Worm (Caenorhabditis elegans): ENCODE data around the gene dhs-6.

Gene dhs-6

DNA sequence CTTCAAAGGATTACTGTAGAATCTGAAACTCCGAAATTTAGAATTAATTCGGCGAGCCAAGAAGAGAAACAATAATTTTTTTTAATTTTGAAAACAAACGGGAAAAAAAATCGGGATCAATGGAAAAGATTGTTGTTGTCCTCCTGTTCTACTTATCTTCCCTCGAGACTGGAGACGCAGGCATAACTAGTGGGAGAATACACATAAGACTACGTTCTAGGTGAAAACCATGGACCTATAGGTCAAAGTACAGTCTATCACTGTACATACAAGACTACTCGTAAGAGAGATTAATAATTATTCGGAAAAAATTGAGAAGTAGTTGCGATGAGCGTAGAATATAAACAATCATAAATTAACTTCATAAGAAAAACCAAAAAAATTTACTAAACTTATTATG, at the start of gene dhs-6:
TSS of gene dhs-6 (minus strand) at position 22 of the 400 bp plus-strand sequence.
- TF ChIP-seq unc-62 (GFP tag; optimal IDR thresholded peaks at IDR 0.05): no peak

DNA sequence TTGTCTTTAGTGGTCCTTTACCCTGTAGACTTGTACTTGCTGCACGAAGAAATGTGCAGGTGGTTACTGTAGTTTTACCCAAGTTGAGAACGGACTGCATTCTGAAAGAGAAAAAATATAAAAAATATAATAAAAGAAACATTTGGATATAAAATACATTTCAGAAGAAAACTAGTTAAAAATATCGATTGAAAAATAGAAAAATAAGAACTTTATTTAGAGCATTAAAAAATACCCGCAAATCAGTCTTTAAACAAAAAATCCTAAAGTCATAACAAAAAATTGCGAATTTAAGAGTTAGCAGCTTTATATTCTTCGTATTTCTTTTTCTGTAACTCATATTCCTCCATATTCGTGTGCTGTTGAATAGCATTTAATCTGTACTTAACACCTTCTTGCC, 49.7 kb upstream of the dhs-6 start, which contains the start of gene C25H3.7:
TSS of gene C25H3.7 (minus strand) at position 101 of the 400 bp plus-strand sequence.
- TF ChIP-seq unc-62 (GFP tag; optimal IDR thresholded peaks at IDR 0.05): no peak

- TF ChIP-seq unc-62 (GFP tag; optimal IDR thresholded peaks at IDR 0.05): no peak
These were observed 48.4 kb upstream of the dhs-6 start for ce11 chrII:5667540-5667939.

DNA sequence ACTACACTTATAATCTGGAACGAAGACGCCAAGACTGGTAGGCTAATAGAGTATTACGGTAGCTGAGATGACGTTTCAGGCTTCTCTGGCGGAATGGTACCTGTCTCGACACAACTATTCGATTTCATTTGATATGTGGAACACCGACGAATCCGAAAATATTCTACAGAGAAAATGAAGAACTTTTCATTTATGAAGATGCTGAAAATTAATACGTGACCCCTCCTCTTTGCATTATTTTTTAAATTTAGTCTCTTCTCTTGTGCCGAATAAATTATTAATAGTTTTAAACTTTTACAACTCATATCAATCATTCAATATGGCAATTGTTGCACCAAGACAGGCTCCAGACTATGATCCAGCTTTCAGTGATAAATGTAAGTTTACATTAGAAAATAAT, 46.9 kb upstream of the dhs-6 start, which contains the start of gene C25H3.16:
TSS of gene C25H3.16 (plus strand) at position 301 of the 400 bp plus-strand sequence.
- TF ChIP-seq unc-62 (GFP tag; optimal IDR thresholded peaks at IDR 0.05): no peak

DNA sequence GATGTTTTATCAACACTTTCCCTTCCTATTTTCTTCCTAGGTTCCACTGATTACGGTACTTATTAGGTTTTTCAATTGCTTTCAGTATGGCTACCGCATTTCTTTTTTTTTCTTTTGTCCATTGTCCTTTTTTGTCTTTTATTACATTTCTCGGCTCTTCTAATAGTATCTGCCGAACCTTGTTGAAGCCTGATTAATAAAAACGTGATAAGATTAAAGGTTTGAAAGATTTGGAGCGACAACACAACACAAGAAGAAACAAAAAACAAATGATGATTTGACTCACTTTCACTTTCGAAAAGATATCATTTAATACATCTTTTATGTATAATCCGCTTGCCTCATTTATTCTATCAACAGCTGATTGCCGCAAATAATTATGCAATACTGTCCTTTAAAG, 45.9 kb upstream of the dhs-6 start, which contains the start of gene C25H3.15:
TSS of gene C25H3.15 (plus strand) at position 301 of the 400 bp plus-strand sequence.
- no peak for TF ChIP-seq unc-62 (GFP tag; optimal IDR thresholded peaks at IDR 0.05)

- TF ChIP-seq unc-62 (GFP tag; optimal IDR thresholded peaks at IDR 0.05): no peak
These were observed 44.2 kb upstream of the dhs-6 start for ce11 chrII:5663180-5663791.

ce11 chrII:5661735-5662177, 42.6 kb upstream of the dhs-6 start:
- TF ChIP-seq unc-62 (GFP tag; optimal IDR thresholded peaks at IDR 0.05): no peak

ce11 chrII:5660736-5661734, 41.9 kb upstream of the dhs-6 start, which contains the start of the genes ift-43 and mdt-26:
TSS of gene ift-43 (minus strand) at chrII:5660786.
TSS of gene mdt-26 (plus strand) at chrII:5661181.
- no peak for TF ChIP-seq unc-62 (GFP tag; optimal IDR thresholded peaks at IDR 0.05)

DNA sequence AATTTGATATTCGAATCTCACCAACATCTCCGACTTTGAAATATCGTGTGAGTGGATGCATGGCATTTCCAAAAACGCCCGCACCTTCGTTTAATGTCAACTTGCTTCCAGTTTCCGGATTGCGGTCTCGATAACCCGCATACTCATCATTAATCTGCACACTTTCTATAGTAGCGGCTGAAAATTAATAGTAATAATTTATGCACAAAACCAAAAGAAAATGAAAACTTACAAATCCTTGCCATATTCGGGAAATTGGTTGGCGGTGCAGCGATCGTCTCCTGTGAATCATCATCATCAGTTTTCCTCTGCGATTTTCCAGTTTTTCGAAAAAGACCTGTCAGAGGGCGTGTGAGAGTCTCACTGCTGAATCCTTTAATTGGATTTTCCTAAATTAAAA, 41.0 kb upstream of the dhs-6 start:
- TF ChIP-seq unc-62 (GFP tag; optimal IDR thresholded peaks at IDR 0.05): no peak

ce11 chrII:5659675-5660074, 40.6 kb upstream of the dhs-6 start, which contains the start of gene fut-3:
TSS of gene fut-3 (minus strand) at chrII:5659775.
- no peak for TF ChIP-seq unc-62 (GFP tag; optimal IDR thresholded peaks at IDR 0.05)

ce11 chrII:5654215-5654614, 35.1 kb upstream of the dhs-6 start, which contains the start of gene F59E12.1:
TSS of gene F59E12.1 (plus strand) at chrII:5654515.
- TF ChIP-seq unc-62 (GFP tag; optimal IDR thresholded peaks at IDR 0.05): no peak

DNA sequence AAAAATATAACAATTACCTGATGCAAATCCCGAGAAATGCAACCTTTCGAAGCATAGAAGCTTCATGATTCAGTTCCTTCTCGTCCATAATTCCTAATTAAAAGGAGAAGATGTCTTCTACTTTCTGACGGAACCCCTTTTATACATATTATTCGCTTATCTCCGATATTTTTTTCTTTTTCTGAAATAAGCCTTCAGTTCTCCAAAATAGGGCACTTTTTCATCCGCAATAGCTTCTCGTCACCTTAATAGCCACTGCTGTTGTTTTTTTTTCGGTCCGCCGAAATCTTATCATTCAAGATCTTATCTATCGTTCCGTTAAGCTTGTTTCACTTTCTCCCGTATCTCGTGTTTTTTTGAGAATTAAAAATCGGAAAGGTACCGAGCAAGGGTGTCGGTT, 33.2 kb upstream of the dhs-6 start, which contains the start of gene bli-2:
TSS of gene bli-2 (minus strand) at position 101 of the 400 bp plus-strand sequence.
- TF ChIP-seq unc-62 (GFP tag; optimal IDR thresholded peaks at IDR 0.05): no peak

- no peak for TF ChIP-seq unc-62 (GFP tag; optimal IDR thresholded peaks at IDR 0.05)
These were observed 32.3 kb upstream of the dhs-6 start for ce11 chrII:5651426-5651825.

DNA sequence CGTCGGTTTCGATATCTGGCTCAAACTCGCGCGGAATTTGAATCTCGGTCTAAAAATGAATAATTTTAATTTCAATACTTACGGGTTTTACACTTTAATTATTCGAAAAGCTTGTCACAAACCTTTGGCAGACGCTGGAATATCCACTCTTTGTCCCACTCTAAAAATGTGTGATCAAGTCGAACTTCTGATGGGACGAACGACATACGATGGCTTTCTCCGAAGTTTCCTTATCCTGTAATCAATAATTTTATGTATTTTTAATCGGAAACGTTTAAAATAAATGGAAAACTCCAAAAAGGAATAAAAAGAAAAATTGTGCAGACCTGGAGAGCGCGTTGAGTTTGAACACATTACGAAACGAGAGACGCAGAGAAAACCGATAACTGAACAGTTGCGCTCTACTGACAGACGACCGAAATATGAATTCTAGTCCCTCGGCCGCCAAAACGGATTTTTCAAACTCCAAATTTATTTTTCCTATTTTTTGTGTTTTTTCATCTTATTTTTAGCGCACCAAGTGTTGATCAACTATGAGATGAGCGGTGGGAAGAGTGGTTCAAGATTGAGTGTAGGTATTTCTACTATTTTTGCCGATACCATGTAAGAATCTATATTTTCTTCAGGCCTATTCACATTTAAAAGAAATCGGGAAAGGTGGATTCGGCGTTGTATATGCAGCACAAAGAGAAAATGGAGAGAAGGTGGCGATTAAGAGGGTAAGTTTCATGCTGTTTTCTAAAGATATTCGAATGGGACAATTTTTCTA, 30.3 kb upstream of the dhs-6 start, which contains the start of the genes sam-4, F59E12.17 and zyg-1:
TSS of gene sam-4 (minus strand) at position 51 of the 769 bp plus-strand sequence.
TSS of gene F59E12.17 (minus strand) at position 235 of the 769 bp plus-strand sequence.
TSS of gene zyg-1 (plus strand) at position 513 of the 769 bp plus-strand sequence.
- TF ChIP-seq unc-62 (GFP tag; optimal IDR thresholded peaks at IDR 0.05): no peak

DNA sequence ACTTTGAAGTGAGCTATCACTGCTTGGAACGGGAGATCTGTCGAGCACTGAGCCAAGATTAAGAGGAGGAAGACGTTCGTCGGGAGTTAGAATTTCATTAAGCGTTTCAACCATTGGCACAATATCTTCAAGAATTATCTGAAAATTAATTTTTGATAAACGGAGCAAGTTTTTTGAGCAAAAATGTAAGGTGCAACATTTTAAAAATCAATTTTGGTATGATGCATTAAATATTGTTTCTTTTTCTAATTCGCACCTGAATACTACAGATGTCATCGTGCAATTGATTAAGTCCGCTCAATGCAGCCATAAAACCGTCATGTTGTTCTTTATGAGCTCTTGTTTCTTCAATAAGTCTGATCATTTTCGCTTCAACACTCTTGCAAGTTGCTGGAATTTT, 29.2 kb upstream of the dhs-6 start, which contains the start of gene ddl-1:
TSS of gene ddl-1 (minus strand) at position 101 of the 400 bp plus-strand sequence.
- TF ChIP-seq unc-62 (GFP tag; optimal IDR thresholded peaks at IDR 0.05): no peak

Measured in whole organism, dauer.